Worm (Caenorhabditis elegans) whole organism, L4 larva: ENCODE measurements around the gene ctsa-1.2.

Experiments used
- F10B5.3 ChIP-seq: sonication (generic microtip); optimal IDR thresholded peaks from 2 replicates; lab custom pipeline; 2016; ENCODE audit warnings: mild to moderate bottlenecking, missing genetic modification characterization, missing compliant biosample characterization
- F26F4.8 ChIP-seq: fragments of 200-800 bp; sonication (Bioruptor generic); conservative IDR thresholded peaks from 2 replicates; pipeline ENCODE4 v1.3.6; 2022; ENCODE audit warnings: missing genetic modification characterization, missing compliant biosample characterization
- F37D6.2 ChIP-seq: sonication (generic microtip); optimal IDR thresholded peaks from 2 replicates; lab custom pipeline; 2016; ENCODE audit warnings: mild to moderate bottlenecking, missing genetic modification characterization, missing compliant biosample characterization
- F49E8.2 ChIP-seq: sonication (generic microtip); optimal IDR thresholded peaks from 2 replicates; lab custom pipeline; 2016; ENCODE audit warnings: missing compliant biosample characterization, mild to moderate bottlenecking, missing genetic modification characterization, borderline replicate concordance
- T20F7.1 ChIP-seq: fragments of 200-800 bp; sonication (Bioruptor generic); optimal IDR thresholded peaks from 2 replicates; lab custom pipeline; 2018; ENCODE audit warnings: mild to moderate bottlenecking, missing genetic modification characterization, missing compliant biosample characterization
- T26A8.4 ChIP-seq: fragments of 200-800 bp; sonication (Bioruptor generic); IDR thresholded peaks from 2 replicates; pipeline ENCODE4 v1.3.6; 2022; ENCODE audit warnings: missing genetic modification characterization, missing compliant biosample characterization
- Y48G9A.11 ChIP-seq: fragments of 200-800 bp; sonication (Bioruptor generic); IDR thresholded peaks from 2 replicates; pipeline ENCODE4 v1.3.6; 2022; ENCODE audit warnings: missing genetic modification reagents, missing genetic modification characterization, missing compliant biosample characterization
- Y5F2A.4 ChIP-seq: fragments of 200-800 bp; sonication (Bioruptor generic); optimal IDR thresholded peaks from 2 replicates; lab custom pipeline; 2018; ENCODE audit warnings: mild to moderate bottlenecking, missing genetic modification characterization, missing compliant biosample characterization
- Y75B8A.6 ChIP-seq: fragments of 200-800 bp; sonication (Bioruptor generic); IDR thresholded peaks from 2 replicates; pipeline ENCODE4 v1.3.6; 2022; ENCODE audit warnings: missing genetic modification reagents, missing genetic modification characterization, missing compliant biosample characterization
- aha-1 ChIP-seq: fragments of 150-350 bp; peaks from one replicate; lab custom pipeline; 2014; ENCODE audit warnings: missing biosample characterization, missing genetic modification characterization
- ceh-20 ChIP-seq: fragments of 200-800 bp; sonication (Bioruptor generic); IDR thresholded peaks from 2 replicates; pipeline ENCODE4 v1.3.6; 2022; ENCODE audit warnings: missing genetic modification reagents, missing genetic modification characterization, missing compliant biosample characterization
- ceh-44 ChIP-seq: fragments of 200-800 bp; sonication (Bioruptor generic); IDR thresholded peaks from 2 replicates; pipeline ENCODE4 v1.3.6; 2022; ENCODE audit warnings: missing genetic modification reagents, missing genetic modification characterization, missing compliant biosample characterization
- ceh-62 ChIP-seq: sonication (generic microtip); optimal IDR thresholded peaks from 2 replicates; lab custom pipeline; 2017; ENCODE audit warnings: missing biosample characterization, missing genetic modification characterization
- ceh-82 ChIP-seq: sonication (generic microtip); optimal IDR thresholded peaks from 2 replicates; lab custom pipeline; 2017; ENCODE audit warnings: missing biosample characterization, missing genetic modification characterization
- daf-19 ChIP-seq: fragments of 200-800 bp; sonication (Bioruptor generic); conservative IDR thresholded peaks from 2 replicates; pipeline ENCODE4 v1.3.6; 2022; ENCODE audit warnings: missing genetic modification characterization, missing compliant biosample characterization
- daf-8 ChIP-seq: fragments of 200-800 bp; sonication (Bioruptor generic); IDR thresholded peaks from 2 replicates; pipeline ENCODE4 v1.3.6; 2022; ENCODE audit warnings: missing genetic modification characterization, missing compliant biosample characterization
- egl-27 ChIP-seq: sonication (generic microtip); optimal IDR thresholded peaks from 3 replicates; lab custom pipeline; 2017; ENCODE audit warnings: missing biosample characterization, missing genetic modification reagents, missing genetic modification characterization
- gei-8 ChIP-seq: fragments of 200-800 bp; sonication (Bioruptor generic); optimal IDR thresholded peaks from 2 replicates; lab custom pipeline; 2018; ENCODE audit warnings: mild to moderate bottlenecking, missing genetic modification characterization, missing compliant biosample characterization
- hmg-1.1 ChIP-seq: fragments of 200-800 bp; sonication (Bioruptor generic); IDR thresholded peaks from 2 replicates; pipeline ENCODE4 v1.3.6; 2022; ENCODE audit warnings: missing genetic modification reagents, missing genetic modification characterization, missing compliant biosample characterization
- lim-7 ChIP-seq: fragments of 200-800 bp; sonication (Bioruptor generic); IDR thresholded peaks from 2 replicates; pipeline ENCODE4 v1.3.6; 2022; ENCODE audit warnings: missing genetic modification characterization, missing compliant biosample characterization
- lin-1 ChIP-seq: fragments of 200-800 bp; sonication (Bioruptor generic); IDR thresholded peaks from 2 replicates; pipeline ENCODE4 v1.3.6; 2022; ENCODE audit warnings: missing genetic modification reagents, missing genetic modification characterization, missing compliant biosample characterization
- lin-15B ChIP-seq: fragments of 150-350 bp; sonication (generic microtip); optimal IDR thresholded peaks from 3 replicates; lab custom pipeline; 2014; ENCODE audit warnings: missing biosample characterization, missing genetic modification characterization
- lin-29 ChIP-seq: fragments of 200-800 bp; sonication (Bioruptor generic); IDR thresholded peaks from 2 replicates; pipeline ENCODE4 v1.3.6; 2022; ENCODE audit warnings: missing genetic modification reagents, missing genetic modification characterization, missing compliant biosample characterization
- lin-38 ChIP-seq: fragments of 200-800 bp; sonication (Bioruptor generic); IDR thresholded peaks from 2 replicates; pipeline ENCODE4 v1.3.6; 2022; ENCODE audit warnings: missing genetic modification reagents, missing genetic modification characterization, missing compliant biosample characterization
- lir-3 ChIP-seq: sonication (generic microtip); optimal IDR thresholded peaks from 2 replicates; lab custom pipeline; 2016; ENCODE audit warnings: mild to moderate bottlenecking, missing genetic modification characterization, missing compliant biosample characterization
- lsy-2 ChIP-seq, 2 experiments: fragments of 150-350 bp in 1 of 2; sonication (generic microtip) in 1 of 2; optimal IDR thresholded peaks; 2 replicates each; lab custom pipeline; 2014 to 2017; ENCODE audit warnings: missing biosample characterization in 2 of 2, missing genetic modification characterization in 2 of 2
- madf-5 ChIP-seq, 2 experiments: fragments of 200-800 bp; sonication (Bioruptor generic); IDR thresholded peaks; 2 replicates each; pipeline ENCODE4 v1.3.6; 2022; ENCODE audit warnings: missing compliant biosample characterization in 2 of 2, missing genetic modification characterization in 2 of 2
- madf-9 ChIP-seq: fragments of 200-800 bp; sonication (Bioruptor generic); conservative IDR thresholded peaks from 2 replicates; pipeline ENCODE4 v1.3.6; 2022; ENCODE audit warnings: missing genetic modification reagents, missing genetic modification characterization, missing compliant biosample characterization
- mdl-1 ChIP-seq, 2 experiments: fragments of 150-350 bp in 1 of 2; sonication (generic microtip) in 1 of 2; optimal IDR thresholded peaks; 2 replicates each; lab custom pipeline; 2014 to 2017; ENCODE audit warnings: missing biosample characterization in 2 of 2, missing genetic modification characterization in 2 of 2
- mdt-29 ChIP-seq: fragments of 200-800 bp; sonication (Bioruptor generic); IDR thresholded peaks from 2 replicates; pipeline ENCODE4 v1.3.6; 2022; ENCODE audit warnings: missing genetic modification reagents, missing genetic modification characterization, missing compliant biosample characterization
- mxl-3 ChIP-seq: fragments of 200-800 bp; sonication (Bioruptor generic); optimal IDR thresholded peaks from 2 replicates; lab custom pipeline; 2018; ENCODE audit warnings: mild to moderate bottlenecking, missing genetic modification characterization, missing compliant biosample characterization
- nhr-42 ChIP-seq: fragments of 200-800 bp; sonication (Bioruptor generic); IDR thresholded peaks from 2 replicates; pipeline ENCODE4 v1.3.6; 2022; ENCODE audit warnings: missing genetic modification characterization, missing compliant biosample characterization
- nhr-48 ChIP-seq: sonication (generic microtip); optimal IDR thresholded peaks from 2 replicates; lab custom pipeline; 2016; ENCODE audit warnings: mild to moderate bottlenecking, missing genetic modification characterization, missing compliant biosample characterization
- nhr-6 ChIP-seq: fragments of 150-350 bp; optimal IDR thresholded peaks from 2 replicates; lab custom pipeline; 2014; ENCODE audit warnings: missing biosample characterization, missing genetic modification characterization
- nhr-76 ChIP-seq: fragments of 150-350 bp; optimal IDR thresholded peaks from 2 replicates; lab custom pipeline; 2014; ENCODE audit warnings: missing biosample characterization, missing genetic modification characterization
- nhr-77 ChIP-seq: fragments of 150-350 bp; optimal IDR thresholded peaks from 2 replicates; lab custom pipeline; 2014; ENCODE audit warnings: missing biosample characterization, missing genetic modification characterization
- php-3 ChIP-seq: fragments of 200-800 bp; sonication (Bioruptor generic); IDR thresholded peaks from 2 replicates; pipeline ENCODE4 v1.3.6; 2022; ENCODE audit warnings: missing genetic modification reagents, missing genetic modification characterization, missing compliant biosample characterization
- pqm-1 ChIP-seq: sonication (generic microtip); optimal IDR thresholded peaks from 2 replicates; lab custom pipeline; 2017; ENCODE audit warnings: missing biosample characterization, missing genetic modification characterization
- rbr-2 ChIP-seq: sonication (generic microtip); optimal IDR thresholded peaks from 2 replicates; lab custom pipeline; 2016; ENCODE audit warnings: missing genotype, missing genetic modification characterization, missing compliant biosample characterization
- snpc-1.2 ChIP-seq: fragments of 200-800 bp; sonication (Bioruptor generic); IDR thresholded peaks from 2 replicates; pipeline ENCODE4 v1.3.6; 2022; ENCODE audit warnings: missing genetic modification reagents, missing genetic modification characterization, missing compliant biosample characterization
- spr-1 ChIP-seq: sonication (generic microtip); optimal IDR thresholded peaks from 2 replicates; lab custom pipeline; 2016; ENCODE audit warnings: mild to moderate bottlenecking, missing genetic modification characterization, missing compliant biosample characterization
- unc-62 ChIP-seq, 3 experiments: fragments of 150-350 bp in 1 of 3; sonication (generic microtip); optimal IDR thresholded peaks in 2 of 3; peaks in 1 of 3; 1 replicate in 1 of 3; 2 replicates in 2 of 3; lab custom pipeline; 2014 to 2017; ENCODE audit warnings: missing biosample characterization in 3 of 3, missing genetic modification characterization in 3 of 3, missing genetic modification reagents in 3 of 3, missing genotype in 1 of 3
- zfp-2 ChIP-seq: sonication (generic microtip); optimal IDR thresholded peaks from 2 replicates; lab custom pipeline; 2016; ENCODE audit warnings: mild to moderate bottlenecking, missing genetic modification characterization, missing compliant biosample characterization
- ztf-11 ChIP-seq: fragments of 150-350 bp; optimal IDR thresholded peaks from 2 replicates; lab custom pipeline; 2014; ENCODE audit warnings: missing biosample characterization, missing genetic modification characterization
- ztf-7 ChIP-seq: fragments of 150-350 bp; optimal IDR thresholded peaks from 2 replicates; lab custom pipeline; 2014; ENCODE audit warnings: missing biosample characterization, missing genetic modification characterization

ctsa-1.2 gene

ce11 chrII:11749490-11750172 is 10.5 kb downstream of the ctsa-1.2 start (continued):
- 0 out of 2 replicates have a peak, but pooled peaks have one; percentile 27 for TF ChIP-seq php-3 (GFP tag; lab: Robert Waterston, UW)
- TF ChIP-seq unc-62 (GFP tag; optimal IDR thresholded peaks at IDR 0.05 in 1 of 2; lab: Kevin White, UChicago): peak in 1 of 2 experiments; percentile 98
- TF ChIP-seq unc-62 (tag; optimal IDR thresholded peaks at IDR 0.05; lab: Kevin White, UChicago): no peak
- TF ChIP-seq lsy-2 (tag; optimal IDR thresholded peaks at IDR 0.05; lab: Kevin White, UChicago): peak; percentile 66 to 67
- no peak for TF ChIP-seq F26F4.8 (GFP tag; lab: Robert Waterston, UW)
- TF ChIP-seq pqm-1 (tag; lab: Kevin White, UChicago): peak; percentile 10
- 0 out of 2 replicates have a peak, but pooled peaks have one; percentile 18 for TF ChIP-seq ceh-44 (GFP tag; lab: Robert Waterston, UW)
- peak; percentile 63; the same call in 1 of the 2 replicates for TF ChIP-seq ceh-20 (GFP tag; lab: Robert Waterston, UW)
- peak; percentile 96 for TF ChIP-seq aha-1 (tag; lab: Kevin White, UChicago)
- no peak for TF ChIP-seq F49E8.2
- TF ChIP-seq spr-1 (tag; lab: Kevin White, UChicago): peak; percentile 88
- TF ChIP-seq nhr-42 (GFP tag; lab: Robert Waterston, UW): peak; percentile 49; the same call in 1 of the 2 replicates
- peak; percentile 68; the same call in 1 of the 2 replicates for TF ChIP-seq mdt-29 (GFP tag; lab: Robert Waterston, UW)
- peak; percentile 67 for TF ChIP-seq F10B5.3 (tag; lab: Kevin White, UChicago)
- TF ChIP-seq ztf-7 (tag; lab: Kevin White, UChicago): no peak
- TF ChIP-seq mxl-3 (GFP tag; lab: Kevin White, UChicago): peak; percentile 79
- TF ChIP-seq egl-27 (tag; lab: Kevin White, UChicago): no peak
- TF ChIP-seq T26A8.4: peak; percentile 71
- TF ChIP-seq mdl-1 (tag; optimal IDR thresholded peaks at IDR 0.05; lab: Kevin White, UChicago): peak; percentile 44 to 77
- peak; percentile 69 for TF ChIP-seq gei-8 (GFP tag; lab: Kevin White, UChicago)
- TF ChIP-seq ceh-62 (tag; lab: Kevin White, UChicago): no peak
- TF ChIP-seq ceh-82 (tag; lab: Kevin White, UChicago): no peak
- peak; percentile 73; the same call in 1 of the 2 replicates for TF ChIP-seq madf-9
- peak; percentile 3 for TF ChIP-seq nhr-77 (tag; lab: Kevin White, UChicago)
- TF ChIP-seq Y48G9A.11 (GFP tag; lab: Robert Waterston, UW): no peak
- peak; percentile 82 for TF ChIP-seq T20F7.1 (GFP tag; lab: Kevin White, UChicago)
- no peak for TF ChIP-seq Y75B8A.6 (GFP tag; lab: Robert Waterston, UW)
- TF ChIP-seq nhr-6: peak; percentile 68
- TF ChIP-seq daf-19: no peak
- peak; percentile 92 for TF ChIP-seq F37D6.2 (tag; lab: Kevin White, UChicago)
- peak; percentile 92 for TF ChIP-seq rbr-2 (tag; lab: Kevin White, UChicago)
- no peak for TF ChIP-seq daf-8 (GFP tag; lab: Robert Waterston, UW)
- no peak for TF ChIP-seq ztf-11 (tag; lab: Kevin White, UChicago)
- 0 out of 2 replicates have a peak, but pooled peaks have one; percentile 49 for TF ChIP-seq snpc-1.2 (GFP tag; lab: Robert Waterston, UW)
- TF ChIP-seq madf-5 (GFP tag; IDR thresholded peaks at IDR 0.05; lab: Robert Waterston, UW): no peak
- no peak for TF ChIP-seq Y5F2A.4 (GFP tag; lab: Kevin White, UChicago)
- TF ChIP-seq hmg-1.1: peak; percentile 84
- no peak for TF ChIP-seq lim-7 (GFP tag; lab: Robert Waterston, UW)
- TF ChIP-seq lin-15B (tag; lab: Kevin White, UChicago): peak; percentile 6
- peak; percentile 61 for TF ChIP-seq lin-38 (GFP tag; lab: Robert Waterston, UW)
- TF ChIP-seq nhr-76: no peak
- peak; percentile 78 for TF ChIP-seq nhr-48 (tag; lab: Kevin White, UChicago)
- peak; percentile 56 for TF ChIP-seq zfp-2 (tag; lab: Kevin White, UChicago)
- TF ChIP-seq lin-1 (GFP tag; lab: Robert Waterston, UW): peak; percentile 24; the same call in 1 of the 2 replicates
- no peak for TF ChIP-seq lin-29 (GFP tag; lab: Robert Waterston, UW)
- peak; percentile 58 for TF ChIP-seq lir-3 (tag; lab: Kevin White, UChicago)
